Fruit fly (Drosophila melanogaster) whole organism, pupa: ENCODE data around the gene Tm1.

ENCODE experiments used
- CG10348 ChIP-seq: fragments of 200-800 bp; sonication (Bioruptor generic); IDR thresholded peaks from 2 replicates; pipeline ENCODE4 v1.3.6; 2022; ENCODE audit warnings: missing biosample characterization, missing genetic modification characterization
- CG14655 ChIP-seq: fragments of 200-800 bp; sonication (Bioruptor generic); optimal IDR thresholded peaks from 3 replicates; lab custom pipeline; 2017; ENCODE audit warnings: mild to moderate bottlenecking, missing biosample characterization, missing genetic modification reagents, missing genetic modification characterization

DNA sequence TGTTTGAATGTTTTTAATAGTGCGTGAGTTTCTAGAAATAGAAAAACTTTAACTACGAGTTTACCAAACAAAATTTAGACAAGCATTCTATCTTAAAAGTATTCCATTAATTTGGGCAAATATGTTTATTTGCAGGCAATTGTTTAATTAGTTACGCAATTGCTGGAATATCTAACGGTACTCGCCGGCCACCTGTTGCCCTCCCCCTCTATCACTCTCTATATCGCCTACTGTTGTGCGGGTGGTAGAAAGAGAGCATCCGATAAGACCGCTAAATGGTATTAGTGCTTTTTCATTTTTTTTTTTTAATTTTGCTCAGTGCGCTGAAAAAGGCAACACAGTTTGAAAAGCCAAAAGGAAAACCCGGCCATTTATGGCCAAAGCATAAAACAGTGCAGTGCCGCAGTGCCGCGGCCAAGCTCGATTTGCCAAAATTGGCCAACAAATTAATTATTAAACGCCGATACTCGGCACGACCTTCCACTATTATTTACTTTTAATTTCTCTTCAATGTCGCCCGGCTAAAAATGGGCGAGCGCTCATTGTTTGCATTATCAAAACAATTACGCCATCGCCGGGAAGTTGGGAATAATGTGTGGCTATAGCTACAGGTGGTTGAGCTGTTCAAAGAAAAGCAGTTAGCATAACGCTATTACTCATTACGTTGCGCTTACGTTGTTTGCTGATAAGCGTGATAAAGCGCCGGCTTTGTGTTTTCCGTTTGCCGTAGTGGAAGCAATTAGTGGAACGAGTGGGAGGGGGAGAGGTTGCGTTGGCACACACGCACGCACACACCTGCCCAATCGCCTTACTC, 12.0 kb downstream of the Tm1 start:
- TF ChIP-seq CG10348 (GFP tag; lab: Robert Waterston, UW) (no peak), CG14655 (GFP tag; lab: Kevin White, UChicago) (no peak)
